Worm (Caenorhabditis elegans) whole organism, late embryonic: ENCODE measurements around the gene dhs-20.

Experiments
- C08G9.2 ChIP-seq: sonication (generic microtip); optimal IDR thresholded peaks from 2 replicates; lab custom pipeline; 2016; ENCODE audit warnings: mild to moderate bottlenecking, missing genetic modification characterization, moderate library complexity, missing compliant biosample characterization
- F13H6.1 ChIP-seq: sonication (generic microtip); optimal IDR thresholded peaks from 2 replicates; lab custom pipeline; 2016; ENCODE audit warnings: missing genetic modification characterization, missing compliant biosample characterization
- K02D7.2 ChIP-seq: sonication (generic microtip); optimal IDR thresholded peaks from 2 replicates; lab custom pipeline; 2017; ENCODE audit warnings: mild to moderate bottlenecking, missing genetic modification characterization, missing compliant biosample characterization
- Y22D7AL.16 ChIP-seq: sonication (generic microtip); optimal IDR thresholded peaks from 2 replicates; lab custom pipeline; 2016; ENCODE audit warnings: missing genetic modification characterization, missing compliant biosample characterization
- ahr-1 ChIP-seq: sonication (generic microtip); optimal IDR thresholded peaks from 2 replicates; lab custom pipeline; 2016; ENCODE audit warnings: missing genetic modification characterization, missing compliant biosample characterization
- ceh-14 ChIP-seq: sonication (generic microtip); optimal IDR thresholded peaks from 2 replicates; lab custom pipeline; 2016; ENCODE audit warnings: missing genotype, missing genetic modification characterization, missing compliant biosample characterization
- ceh-24 ChIP-seq: sonication (generic microtip); optimal IDR thresholded peaks from 2 replicates; lab custom pipeline; 2016; ENCODE audit warnings: mild to moderate bottlenecking, missing genetic modification characterization, missing compliant biosample characterization
- ceh-30 ChIP-seq: fragments of 150-350 bp; optimal IDR thresholded peaks from 2 replicates; lab custom pipeline; 2014; ENCODE audit warnings: missing biosample characterization, missing genetic modification characterization
- che-1 ChIP-seq: sonication (generic microtip); optimal IDR thresholded peaks from 2 replicates; lab custom pipeline; 2016; ENCODE audit warnings: mild to moderate bottlenecking, missing genetic modification characterization, missing compliant biosample characterization
- eyg-1 ChIP-seq: sonication (generic microtip); optimal IDR thresholded peaks from 2 replicates; lab custom pipeline; 2016; ENCODE audit warnings: missing genotype, missing genetic modification characterization, missing compliant biosample characterization
- fax-1 ChIP-seq: sonication (generic microtip); optimal IDR thresholded peaks from 2 replicates; lab custom pipeline; 2016; ENCODE audit warnings: missing genotype, missing genetic modification characterization, missing compliant biosample characterization
- fkh-6 ChIP-seq: sonication (generic microtip); optimal IDR thresholded peaks from 2 replicates; lab custom pipeline; 2016; ENCODE audit warnings: missing genetic modification characterization, missing compliant biosample characterization
- gmeb-2 ChIP-seq: sonication (generic microtip); optimal IDR thresholded peaks from 2 replicates; lab custom pipeline; 2016; ENCODE audit warnings: missing genetic modification characterization, inconsistent platforms, missing compliant biosample characterization
- hlh-15 ChIP-seq: sonication (generic microtip); optimal IDR thresholded peaks from 2 replicates; lab custom pipeline; 2016; ENCODE audit warnings: missing genetic modification characterization, missing compliant biosample characterization
- hlh-30 ChIP-seq: sonication (generic microtip); optimal IDR thresholded peaks from 2 replicates; lab custom pipeline; 2017; ENCODE audit warnings: antibody characterized with exemption, missing genetic modification characterization, missing compliant biosample characterization; ENCODE audit not compliant: insufficient read depth
- hlh-8 ChIP-seq: sonication (generic microtip); optimal IDR thresholded peaks from 2 replicates; lab custom pipeline; 2016; ENCODE audit warnings: missing genotype, missing genetic modification characterization, missing compliant biosample characterization
- madf-2 ChIP-seq: sonication (generic microtip); optimal IDR thresholded peaks from 2 replicates; lab custom pipeline; 2017; ENCODE audit warnings: missing genetic modification characterization, missing compliant biosample characterization
- mec-3 ChIP-seq: sonication (generic microtip); optimal IDR thresholded peaks from 2 replicates; lab custom pipeline; 2016; ENCODE audit warnings: borderline replicate concordance, missing genetic modification characterization, missing compliant biosample characterization
- nfya-1 ChIP-seq: sonication (generic microtip); optimal IDR thresholded peaks from 2 replicates; lab custom pipeline; 2017; ENCODE audit warnings: missing genetic modification characterization, mild to moderate bottlenecking, missing compliant biosample characterization, antibody characterized with exemption, moderate library complexity
- nhr-11 ChIP-seq: fragments of 150-350 bp; optimal IDR thresholded peaks from 2 replicates; lab custom pipeline; 2014; ENCODE audit warnings: missing biosample characterization, missing genetic modification characterization
- nhr-232 ChIP-seq: sonication (generic microtip); optimal IDR thresholded peaks from 2 replicates; lab custom pipeline; 2016; ENCODE audit warnings: missing genetic modification characterization, missing compliant biosample characterization
- odd-2 ChIP-seq: sonication (generic microtip); optimal IDR thresholded peaks from 2 replicates; lab custom pipeline; 2017; ENCODE audit warnings: antibody characterized with exemption, mild to moderate bottlenecking, missing genetic modification characterization, missing compliant biosample characterization
- pag-3 ChIP-seq: sonication (generic microtip); optimal IDR thresholded peaks from 2 replicates; lab custom pipeline; 2016; ENCODE audit warnings: missing compliant biosample characterization, missing genetic modification characterization, borderline replicate concordance
- pax-1 ChIP-seq: fragments of 150-350 bp; optimal IDR thresholded peaks from 2 replicates; lab custom pipeline; 2014; ENCODE audit warnings: missing biosample characterization, missing genetic modification characterization
- pha-4 ChIP-seq: fragments of 150-350 bp; optimal IDR thresholded peaks from 2 replicates; lab custom pipeline; 2018; ENCODE audit warnings: missing biosample characterization, missing genetic modification reagents, missing genetic modification characterization
- pqm-1 ChIP-seq: sonication (generic microtip); optimal IDR thresholded peaks from 2 replicates; lab custom pipeline; 2016; ENCODE audit warnings: missing genetic modification characterization, missing compliant biosample characterization
- pros-1 ChIP-seq: fragments of 150-350 bp; optimal IDR thresholded peaks from 2 replicates; lab custom pipeline; 2014; ENCODE audit warnings: missing biosample characterization, missing genetic modification reagents, missing genetic modification characterization
- ref-2 ChIP-seq: sonication (generic microtip); optimal IDR thresholded peaks from 2 replicates; lab custom pipeline; 2016; ENCODE audit warnings: missing genetic modification characterization, missing compliant biosample characterization
- rnt-1 ChIP-seq: sonication (generic microtip); optimal IDR thresholded peaks from 2 replicates; lab custom pipeline; 2016; ENCODE audit warnings: missing genetic modification characterization, missing compliant biosample characterization
- sox-2 ChIP-seq: fragments of 200-800 bp; sonication (Bioruptor generic); IDR thresholded peaks from 2 replicates; pipeline ENCODE4 v1.3.6; 2022; ENCODE audit warnings: missing genetic modification reagents, missing genetic modification characterization, missing compliant biosample characterization
- tbx-7 ChIP-seq: sonication (generic microtip); optimal IDR thresholded peaks from 2 replicates; lab custom pipeline; 2016; ENCODE audit warnings: missing genotype, missing genetic modification characterization, missing compliant biosample characterization
- ttx-3 ChIP-seq: sonication (generic microtip); optimal IDR thresholded peaks from 2 replicates; lab custom pipeline; 2016; ENCODE audit warnings: missing genetic modification reagents, missing genetic modification characterization, missing compliant biosample characterization
- unc-42 ChIP-seq: sonication (generic microtip); optimal IDR thresholded peaks from 2 replicates; lab custom pipeline; 2016; ENCODE audit warnings: missing genotype, missing genetic modification characterization, missing compliant biosample characterization
- unc-86 ChIP-seq: sonication (generic microtip); optimal IDR thresholded peaks from 2 replicates; lab custom pipeline; 2016; ENCODE audit warnings: missing genetic modification characterization, missing compliant biosample characterization
- ztf-16 ChIP-seq: sonication (generic microtip); optimal IDR thresholded peaks from 2 replicates; lab custom pipeline; 2017; ENCODE audit warnings: missing genetic modification characterization, missing compliant biosample characterization

The dhs-20 gene

ce11 chrV:11562643-11563042 is 41.7 kb downstream of the dhs-20 start, which contains the start of gene srx-86:
Gene srx-86 (plus strand): TSS chrV:11562943.
- TF ChIP-seq nhr-232, result no peak
- TF ChIP-seq madf-2 (tag; lab: Kevin White, UChicago), result no peak
- no peak for TF ChIP-seq gmeb-2 (tag; lab: Kevin White, UChicago)
- no peak for TF ChIP-seq fax-1 (tag; lab: Kevin White, UChicago)
- TF ChIP-seq ref-2 (tag; lab: Kevin White, UChicago), result no peak
- TF ChIP-seq K02D7.2, result no peak
- TF ChIP-seq ceh-14 (tag; lab: Kevin White, UChicago), result no peak
- no peak for TF ChIP-seq pros-1 (tag; lab: Kevin White, UChicago)
- TF ChIP-seq mec-3 (tag; lab: Kevin White, UChicago), result no peak
- no peak for TF ChIP-seq tbx-7 (tag; lab: Kevin White, UChicago)
- no peak for TF ChIP-seq hlh-15 (tag; lab: Kevin White, UChicago)
- TF ChIP-seq nhr-11, result no peak

- no peak for TF ChIP-seq rnt-1
- no peak for TF ChIP-seq eyg-1 (tag; lab: Kevin White, UChicago)
- TF ChIP-seq C08G9.2 (tag; lab: Kevin White, UChicago), result no peak
- no peak for TF ChIP-seq sox-2 (GFP tag; lab: Robert Waterston, UW)
- TF ChIP-seq ztf-16 (tag; lab: Kevin White, UChicago), result no peak
- TF ChIP-seq hlh-30 (tag; lab: Kevin White, UChicago), result no peak
- TF ChIP-seq mec-3 (tag; lab: Kevin White, UChicago), result no peak
- no peak for TF ChIP-seq ceh-24 (tag; lab: Kevin White, UChicago)
- TF ChIP-seq unc-86, result no peak
- TF ChIP-seq ceh-30 (tag; lab: Kevin White, UChicago), result no peak
- no peak for TF ChIP-seq ttx-3
- no peak for TF ChIP-seq gmeb-2 (tag; lab: Kevin White, UChicago)
- TF ChIP-seq che-1, result no peak
- no peak for TF ChIP-seq nfya-1 (tag; lab: Kevin White, UChicago)
- TF ChIP-seq fkh-6 (tag; lab: Kevin White, UChicago), result no peak
- no peak for TF ChIP-seq F13H6.1 (tag; lab: Kevin White, UChicago)
- TF ChIP-seq, all 69 proteins: peak for 0
Observed at ce11 chrV:11554260-11554659, 50.1 kb downstream of the dhs-20 start, which contains the start of gene duo-1. Gene duo-1 (plus strand): TSS chrV:11554630.

ce11 chrV:11552379-11552778 is 52.0 kb downstream of the dhs-20 start, which contains the start of gene srx-85:
Gene srx-85 (plus strand): TSS chrV:11552679.
- TF ChIP-seq odd-2 (tag; lab: Kevin White, UChicago), result no peak
- no peak for TF ChIP-seq pax-1 (tag; lab: Kevin White, UChicago)
- TF ChIP-seq hlh-15 (tag; lab: Kevin White, UChicago), result no peak
- no peak for TF ChIP-seq Y22D7AL.16 (tag; lab: Kevin White, UChicago)
- TF ChIP-seq tbx-7 (tag; lab: Kevin White, UChicago), result no peak
- no peak for TF ChIP-seq ahr-1 (tag; lab: Kevin White, UChicago)
- no peak for TF ChIP-seq unc-42 (tag; lab: Kevin White, UChicago)
- TF ChIP-seq pag-3 (tag; lab: Kevin White, UChicago), result no peak
- no peak for TF ChIP-seq pha-4 (tag; lab: Kevin White, UChicago)
- TF ChIP-seq fax-1 (tag; lab: Kevin White, UChicago), result no peak
- TF ChIP-seq pqm-1, result no peak
- TF ChIP-seq pros-1 (tag; lab: Kevin White, UChicago), result no peak
- TF ChIP-seq hlh-8 (tag; lab: Kevin White, UChicago), result no peak
- TF ChIP-seq ceh-24 (tag; lab: Kevin White, UChicago), result no peak
- TF ChIP-seq, all 69 proteins: peak for 0
